Worm (Caenorhabditis elegans): ENCODE results near the gene F26F12.5.

Gene F26F12.5

ce11 chrV:5825478-5825877 lies 39.5 kb downstream of the F26F12.5 start:
- TF ChIP-seq F49E8.2 (tag; optimal IDR thresholded peaks at IDR 0.05; ENCODE audit: borderline replicate concordance) (peak; percentile 5), unc-62 (GFP tag; optimal IDR thresholded peaks at IDR 0.05 in 1 of 2) (peak in 1 of 2 experiments; percentile 58), unc-62 (tag; optimal IDR thresholded peaks at IDR 0.05) (no peak), ztf-11 (tag; optimal IDR thresholded peaks at IDR 0.05) (no peak), vab-7 (GFP tag; IDR thresholded peaks at IDR 0.05) (no peak), ceh-20 (GFP tag; IDR thresholded peaks at IDR 0.05) (no peak)

ce11 chrV:5822968-5823367 lies 42.0 kb downstream of the F26F12.5 start:
- no peak for TF ChIP-seq gei-8 (GFP tag; optimal IDR thresholded peaks at IDR 0.05)
- no peak for TF ChIP-seq tag-97 (GFP tag; IDR thresholded peaks at IDR 0.05)
- TF ChIP-seq ceh-44 (GFP tag; IDR thresholded peaks at IDR 0.05) = no peak
- no peak for TF ChIP-seq ztf-11 (tag; optimal IDR thresholded peaks at IDR 0.05)
- TF ChIP-seq lsy-2 (tag; optimal IDR thresholded peaks at IDR 0.05) = peak in 1 of 2 experiments; percentile 58
- no peak for TF ChIP-seq nhr-41 (GFP tag; IDR thresholded peaks at IDR 0.05)
- TF ChIP-seq dmd-9 (GFP tag; IDR thresholded peaks at IDR 0.05) = no peak
- TF ChIP-seq ceh-32 (tag; optimal IDR thresholded peaks at IDR 0.05; ENCODE audit: poor library complexity) = no peak
- no peak for TF ChIP-seq madf-9 (GFP tag; conservative IDR thresholded peaks at IDR 0.05)
- TF ChIP-seq Y105C5A.15 (GFP tag; IDR thresholded peaks at IDR 0.05) = no peak
- no peak for TF ChIP-seq ceh-28 (tag; optimal IDR thresholded peaks at IDR 0.05)
- TF ChIP-seq rbr-2 (tag; optimal IDR thresholded peaks at IDR 0.05) = no peak
- peak; percentile 87 to 95 for TF ChIP-seq mdl-1 (tag; optimal IDR thresholded peaks at IDR 0.05)
- TF ChIP-seq cey-2 (tag; optimal IDR thresholded peaks at IDR 0.05; ENCODE audit: borderline replicate concordance, insufficient read depth) = peak; percentile 89
- no peak for TF ChIP-seq duxl-1 (tag; optimal IDR thresholded peaks at IDR 0.05; ENCODE audit: poor library complexity)
- TF ChIP-seq spr-3 (GFP tag; optimal IDR thresholded peaks at IDR 0.05) = no peak
- no peak for TF ChIP-seq F10B5.3 (tag; optimal IDR thresholded peaks at IDR 0.05)
- no peak for TF ChIP-seq zfp-2 (tag; optimal IDR thresholded peaks at IDR 0.05)
- TF ChIP-seq dmd-6 (GFP tag; IDR thresholded peaks at IDR 0.05) = peak; percentile 86
- TF ChIP-seq attf-4 (tag; optimal IDR thresholded peaks at IDR 0.05) = no peak
- no peak for TF ChIP-seq pha-4 (GFP tag; IDR thresholded peaks at IDR 0.05)
- no peak for TF ChIP-seq pha-4 (tag; optimal IDR thresholded peaks at IDR 0.05)
- no peak for TF ChIP-seq daf-12 (tag; optimal IDR thresholded peaks at IDR 0.05)
- TF ChIP-seq dmd-8 (GFP tag; IDR thresholded peaks at IDR 0.05) = no peak
- TF ChIP-seq unc-62 (GFP tag; optimal IDR thresholded peaks at IDR 0.05 in 1 of 2) = peak in 1 of 2 experiments; percentile 74
- TF ChIP-seq unc-62 (tag; optimal IDR thresholded peaks at IDR 0.05) = no peak
- no peak for TF ChIP-seq F49E8.2 (tag; optimal IDR thresholded peaks at IDR 0.05; ENCODE audit: borderline replicate concordance)
- no peak for TF ChIP-seq Y48G9A.11 (GFP tag; IDR thresholded peaks at IDR 0.05)
- TF ChIP-seq ZK546.5 (tag; optimal IDR thresholded peaks at IDR 0.05) = no peak
- no peak for TF ChIP-seq egl-27 (tag; optimal IDR thresholded peaks at IDR 0.05)
- no peak for TF ChIP-seq zfp-3 (GFP tag; conservative IDR thresholded peaks at IDR 0.05)
- no peak for TF ChIP-seq ama-1 (optimal IDR thresholded peaks at IDR 0.05)
- TF ChIP-seq R02D3.7 (tag; optimal IDR thresholded peaks at IDR 0.05) = no peak
- TF ChIP-seq hif-1 (tag; optimal IDR thresholded peaks at IDR 0.05) = no peak
- TF ChIP-seq F26F4.8 (GFP tag; conservative IDR thresholded peaks at IDR 0.05) = no peak
- TF ChIP-seq egl-43 (GFP tag; IDR thresholded peaks at IDR 0.05) = no peak
- no peak for TF ChIP-seq snpc-4 (tag; optimal IDR thresholded peaks at IDR 0.05)
- no peak for TF ChIP-seq D1046.2 (GFP tag; IDR thresholded peaks at IDR 0.05)
- TF ChIP-seq nhr-10 (tag; optimal IDR thresholded peaks at IDR 0.05) = no peak
- no peak for TF ChIP-seq nhr-237 (tag; optimal IDR thresholded peaks at IDR 0.05)
- no peak for TF ChIP-seq lin-15B (tag; optimal IDR thresholded peaks at IDR 0.05)
- TF ChIP-seq hlh-11 (tag; optimal IDR thresholded peaks at IDR 0.05) = peak; percentile 86
- peak; percentile 60; the same call in 1 of the 2 replicates for TF ChIP-seq ceh-20 (GFP tag; IDR thresholded peaks at IDR 0.05)
- TF ChIP-seq nhr-76 (tag; optimal IDR thresholded peaks at IDR 0.05) = no peak
- no peak for TF ChIP-seq mdt-29 (GFP tag; IDR thresholded peaks at IDR 0.05)
- TF ChIP-seq unc-39 (tag; optimal IDR thresholded peaks at IDR 0.05) = no peak
- peak; percentile 82 for TF ChIP-seq pqm-1 (tag; optimal IDR thresholded peaks at IDR 0.05)
- TF ChIP-seq jun-1 (tag; optimal IDR thresholded peaks at IDR 0.05) = no peak
- no peak for TF ChIP-seq nhr-6 (tag; optimal IDR thresholded peaks at IDR 0.05)
